Worm (Caenorhabditis elegans): ENCODE data around the gene hpd-1.

DNA sequence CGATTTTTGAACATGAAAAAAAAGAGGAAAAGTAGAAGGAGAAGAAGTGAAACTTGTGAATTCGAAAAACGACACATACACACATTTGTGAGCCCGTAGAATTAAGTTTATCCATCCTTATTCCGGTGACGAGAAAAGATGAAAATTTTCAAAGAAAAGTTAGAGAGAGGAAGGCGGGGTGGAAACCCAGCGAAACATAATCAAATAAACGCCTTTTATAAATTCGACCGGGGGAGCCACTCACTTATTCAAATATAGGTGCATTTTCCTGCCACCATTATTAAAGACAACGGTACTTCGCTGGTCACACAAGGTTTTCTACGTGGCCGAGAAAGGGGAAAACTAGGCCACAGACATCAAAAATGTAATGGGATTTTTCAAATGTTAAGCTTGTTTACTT lies 48.2 kb downstream of the hpd-1 start:
- TF ChIP-seq flt-1 (GFP tag; IDR thresholded peaks at IDR 0.05) (no peak), ceh-13 (GFP tag; optimal IDR thresholded peaks at IDR 0.05) (no peak), tra-4 (tag; optimal IDR thresholded peaks at IDR 0.05) (no peak), ets-7 (tag; optimal IDR thresholded peaks at IDR 0.05) (no peak), ama-1 (optimal IDR thresholded peaks at IDR 0.05) (no peak), hmbx-1 (tag; optimal IDR thresholded peaks at IDR 0.05) (no peak), F13C5.2 (tag; optimal IDR thresholded peaks at IDR 0.05) (no peak)

All from whole organism, early embryonic.